Fruit fly (Drosophila melanogaster) whole organism, embryonic: Measurements from ENCODE around the gene CG17027.
A peak's percentile ranks its signal among the peaks of the same experiment; 100 is the strongest.

Experiments
- ATbp ChIP-seq: fragments of 200-800 bp; sonication (Bioruptor generic); optimal IDR thresholded peaks from 2 replicates; lab custom pipeline; 2017; ENCODE audit warnings: missing biosample characterization, mild to moderate bottlenecking, missing genetic modification characterization, missing genetic modification reagents
- Adf1 ChIP-seq: fragments of 200-800 bp; sonication (Bioruptor generic); IDR thresholded peaks from 2 replicates; pipeline ENCODE4 v1.3.6; 2022; ENCODE audit warnings: missing biosample characterization, missing genetic modification characterization
- Asciz ChIP-seq: fragments of 200-800 bp; sonication (Bioruptor generic); optimal IDR thresholded peaks from 2 replicates; lab custom pipeline; 2017; ENCODE audit warnings: missing biosample characterization, mild to moderate bottlenecking, missing genetic modification characterization, missing genetic modification reagents
- Awh ChIP-seq: fragments of 200-800 bp; sonication (Bioruptor generic); IDR thresholded peaks from 2 replicates; pipeline ENCODE4, ENCODE4 v1.3.6; 2022; ENCODE audit warnings: missing biosample characterization, missing genetic modification characterization
- B-H1 ChIP-seq: fragments of 200-800 bp; sonication (Bioruptor generic); IDR thresholded peaks from 3 replicates; pipeline ENCODE4 v1.3.6; 2022; ENCODE audit warnings: missing biosample characterization, missing genetic modification characterization
- C15 ChIP-seq: fragments of 200-800 bp; sonication (Bioruptor generic); IDR thresholded peaks from 3 replicates; pipeline ENCODE4 v1.3.6; 2022; ENCODE audit warnings: missing biosample characterization, missing genetic modification characterization
- CG11456 ChIP-seq: fragments of 200-800 bp; sonication (Bioruptor generic); IDR thresholded peaks from 3 replicates; pipeline ENCODE4 v1.3.6; 2022; ENCODE audit warnings: missing biosample characterization, missing genetic modification characterization
- CG11696 ChIP-seq: fragments of 200-800 bp; sonication (Bioruptor generic); IDR thresholded peaks from 2 replicates; pipeline ENCODE4 v1.3.6; 2022; ENCODE audit warnings: missing biosample characterization, missing genetic modification characterization
- CG12071 ChIP-seq: fragments of 200-800 bp; sonication (Bioruptor generic); optimal IDR thresholded peaks from 3 replicates; lab custom pipeline; 2018; ENCODE audit warnings: missing biosample characterization, mild to moderate bottlenecking, missing genetic modification characterization
- CG12391 ChIP-seq: fragments of 200-800 bp; sonication (Bioruptor generic); optimal IDR thresholded peaks from 3 replicates; lab custom pipeline; 2018; ENCODE audit warnings: missing biosample characterization, mild to moderate bottlenecking, missing genetic modification characterization, moderate library complexity
- CG13424 ChIP-seq: fragments of 200-800 bp; sonication (Bioruptor generic); optimal IDR thresholded peaks from 2 replicates; lab custom pipeline; 2019; ENCODE audit warnings: missing biosample characterization, mild to moderate bottlenecking, missing genetic modification characterization, moderate library complexity
- CG13775 ChIP-seq: fragments of 200-800 bp; sonication (Bioruptor generic); optimal IDR thresholded peaks from 3 replicates; lab custom pipeline; 2017; ENCODE audit warnings: missing biosample characterization, mild to moderate bottlenecking, missing genetic modification characterization
- CG14667 ChIP-seq: fragments of 200-800 bp; sonication (Bioruptor generic); IDR thresholded peaks from 2 replicates; pipeline ENCODE4 v1.3.6; 2022; ENCODE audit warnings: missing biosample characterization, missing genetic modification characterization
- CG14860 ChIP-seq: fragments of 200-800 bp; sonication (Bioruptor generic); IDR thresholded peaks from 3 replicates; pipeline ENCODE4 v1.3.6; 2022; ENCODE audit warnings: missing biosample characterization, missing genetic modification characterization; ENCODE audit not compliant: partially characterized antibody
- CG1529 ChIP-seq: fragments of 200-800 bp; sonication (Bioruptor generic); optimal IDR thresholded peaks from 3 replicates; lab custom pipeline; 2018; ENCODE audit warnings: missing biosample characterization, missing genetic modification characterization
- CG1602 ChIP-seq: fragments of 200-800 bp; sonication (Bioruptor generic); optimal IDR thresholded peaks from 3 replicates; lab custom pipeline; 2016; ENCODE audit warnings: missing biosample characterization, missing genetic modification characterization
- CG17359 ChIP-seq: fragments of 200-800 bp; sonication (Bioruptor generic); optimal IDR thresholded peaks from 3 replicates; lab custom pipeline; 2018; ENCODE audit warnings: missing biosample characterization, mild to moderate bottlenecking, missing genetic modification characterization, moderate library complexity
- CG18011 ChIP-seq: fragments of 200-800 bp; sonication (Bioruptor generic); optimal IDR thresholded peaks from 2 replicates; lab custom pipeline; 2017; ENCODE audit warnings: missing biosample characterization, missing genetic modification characterization, mild to moderate bottlenecking, moderate library complexity, missing genotype
- CG2120 ChIP-seq: fragments of 200-800 bp; sonication (Bioruptor generic); optimal IDR thresholded peaks from 3 replicates; lab custom pipeline; 2016; ENCODE audit warnings: missing biosample characterization, missing genetic modification characterization
- CG30403 ChIP-seq: fragments of 200-800 bp; sonication (Bioruptor generic); optimal IDR thresholded peaks from 3 replicates; lab custom pipeline; 2016; ENCODE audit warnings: missing biosample characterization, missing genetic modification characterization
- CG34224 ChIP-seq: fragments of 200-800 bp; sonication (Bioruptor generic); IDR thresholded peaks from 3 replicates; pipeline ENCODE4 v1.3.6; 2022; ENCODE audit warnings: missing biosample characterization, missing genetic modification characterization; ENCODE audit not compliant: partially characterized antibody
- CG3726 ChIP-seq: fragments of 200-800 bp; sonication (Bioruptor generic); IDR thresholded peaks from 3 replicates; pipeline ENCODE4, ENCODE4 v1.3.6; 2022; ENCODE audit warnings: missing biosample characterization, missing genetic modification characterization
- CG3847 ChIP-seq: fragments of 200-800 bp; sonication (Bioruptor generic); IDR thresholded peaks from 2 replicates; pipeline ENCODE4 v1.3.6; 2022; ENCODE audit warnings: missing biosample characterization, missing genetic modification characterization
- CG8388 ChIP-seq: fragments of 200-800 bp; sonication (Bioruptor generic); optimal IDR thresholded peaks from 2 replicates; lab custom pipeline; 2019; ENCODE audit warnings: missing biosample characterization, mild to moderate bottlenecking, missing genetic modification characterization, moderate library complexity
- CG9817 ChIP-seq: fragments of 200-800 bp; sonication (Bioruptor generic); optimal IDR thresholded peaks from 2 replicates; lab custom pipeline; 2018; ENCODE audit warnings: missing biosample characterization, mild to moderate bottlenecking, missing genetic modification characterization, moderate library complexity
- CTCF ChIP-seq: fragments of 200-800 bp; sonication (Bioruptor generic); optimal IDR thresholded peaks from 2 replicates; lab custom pipeline; 2017; ENCODE audit warnings: missing biosample characterization, mild to moderate bottlenecking, missing genetic modification characterization, moderate library complexity
- Camta ChIP-seq: fragments of 200-800 bp; sonication (Bioruptor generic); optimal IDR thresholded peaks from 2 replicates; lab custom pipeline; 2016; ENCODE audit warnings: missing biosample characterization, missing genetic modification characterization
- D ChIP-seq, 2 experiments: fragments of 200-800 bp in 1 of 2; fragments of >200 bp in 1 of 2; sonication (Bioruptor generic) in 1 of 2; optimal IDR thresholded peaks; 2 replicates in 1 of 2; 3 replicates in 1 of 2; lab custom pipeline; 2017; ENCODE audit warnings: mild to moderate bottlenecking in 1 of 2, missing biosample characterization in 1 of 2, missing genetic modification characterization in 1 of 2, missing genetic modification reagents in 1 of 2
- Dfd ChIP-seq, 2 experiments: fragments of >200 bp; optimal IDR thresholded peaks; 2 replicates each; lab custom pipeline; 2017; ENCODE audit warnings: missing biosample characterization in 2 of 2, missing genetic modification characterization in 2 of 2
- Fer2 ChIP-seq: fragments of 200-800 bp; sonication (Bioruptor generic); optimal IDR thresholded peaks from 2 replicates; lab custom pipeline; 2018; ENCODE audit warnings: missing biosample characterization, mild to moderate bottlenecking, missing genetic modification characterization, moderate library complexity
- Jarid2 ChIP-seq: fragments of 200-800 bp; sonication (Bioruptor generic); optimal IDR thresholded peaks from 3 replicates; lab custom pipeline; 2017; ENCODE audit warnings: mild to moderate bottlenecking, missing biosample characterization, missing genetic modification reagents, missing genetic modification characterization
- Neu2 ChIP-seq: fragments of 200-800 bp; sonication (Bioruptor generic); optimal IDR thresholded peaks from 3 replicates; lab custom pipeline; 2016; ENCODE audit warnings: missing biosample characterization, missing genetic modification characterization, borderline replicate concordance
- Side ChIP-seq: fragments of 200-800 bp; sonication (Bioruptor generic); optimal IDR thresholded peaks from 2 replicates; lab custom pipeline; 2016; ENCODE audit warnings: missing biosample characterization, missing genetic modification characterization
- Sox102F ChIP-seq: fragments of 200-800 bp; sonication (Bioruptor generic); optimal IDR thresholded peaks from 2 replicates; lab custom pipeline; 2018; ENCODE audit warnings: missing biosample characterization, mild to moderate bottlenecking, missing genetic modification characterization, moderate library complexity
- Xbp1 ChIP-seq: fragments of 200-800 bp; sonication (Bioruptor generic); optimal IDR thresholded peaks from 3 replicates; lab custom pipeline; 2016; ENCODE audit warnings: missing biosample characterization, mild to moderate bottlenecking, missing genetic modification characterization
- ato ChIP-seq: fragments of 200-800 bp; sonication (Bioruptor generic); IDR thresholded peaks from 2 replicates; pipeline ENCODE4 v1.3.6; 2022; ENCODE audit warnings: missing biosample characterization, missing genetic modification characterization; ENCODE audit not compliant: partially characterized antibody
- cg ChIP-seq: fragments of 200-800 bp; sonication (Bioruptor generic); optimal IDR thresholded peaks from 3 replicates; lab custom pipeline; 2019; ENCODE audit warnings: missing biosample characterization, mild to moderate bottlenecking, missing genetic modification characterization, moderate library complexity
- esg ChIP-seq: fragments of 200-800 bp; sonication (Bioruptor generic); conservative IDR thresholded peaks from 2 replicates; pipeline ENCODE4 v1.3.6; 2022; ENCODE audit warnings: missing biosample characterization, missing genetic modification characterization
- grn ChIP-seq: fragments of 200-800 bp; sonication (Bioruptor generic); optimal IDR thresholded peaks from 3 replicates; lab custom pipeline; 2017; ENCODE audit warnings: missing biosample characterization, missing genetic modification characterization
- jigr1 ChIP-seq: fragments of 200-800 bp; sonication (Bioruptor generic); IDR thresholded peaks from 3 replicates; pipeline ENCODE4 v1.3.6; 2022; ENCODE audit warnings: missing biosample characterization, missing genetic modification characterization
- klu ChIP-seq: fragments of 200-800 bp; sonication (Bioruptor generic); IDR thresholded peaks from 2 replicates; pipeline ENCODE4 v1.3.6; 2022; ENCODE audit warnings: missing biosample characterization, missing genetic modification characterization
- odd ChIP-seq: fragments of 200-800 bp; sonication (Bioruptor generic); optimal IDR thresholded peaks from 2 replicates; lab custom pipeline; 2017; ENCODE audit warnings: missing biosample characterization, mild to moderate bottlenecking, missing genetic modification characterization
- schlank ChIP-seq: fragments of 200-800 bp; sonication (Bioruptor generic); optimal IDR thresholded peaks from 2 replicates; lab custom pipeline; 2018; ENCODE audit warnings: missing biosample characterization, mild to moderate bottlenecking, missing genetic modification characterization
- sd ChIP-seq: fragments of 200-800 bp; sonication (Bioruptor generic); optimal IDR thresholded peaks from 3 replicates; lab custom pipeline; 2018; ENCODE audit warnings: missing biosample characterization, mild to moderate bottlenecking, missing genetic modification characterization, moderate library complexity
- sisA ChIP-seq: fragments of 200-800 bp; sonication (Bioruptor generic); IDR thresholded peaks from 2 replicates; pipeline ENCODE4 v1.3.6; 2022; ENCODE audit warnings: missing biosample characterization, missing genetic modification characterization
- unc-4 ChIP-seq: fragments of 200-800 bp; sonication (Bioruptor generic); IDR thresholded peaks from 2 replicates; pipeline ENCODE4 v1.3.6; 2022; ENCODE audit warnings: missing biosample characterization, missing genetic modification characterization; ENCODE audit not compliant: partially characterized antibody
- unpg ChIP-seq: fragments of 200-800 bp; sonication (Bioruptor generic); optimal IDR thresholded peaks from 3 replicates; lab custom pipeline; 2018; ENCODE audit warnings: missing biosample characterization, mild to moderate bottlenecking, missing genetic modification characterization, moderate library complexity
- zen ChIP-seq: fragments of 200-800 bp; sonication (Bioruptor generic); optimal IDR thresholded peaks from 3 replicates; lab custom pipeline; 2018; ENCODE audit warnings: missing biosample characterization, mild to moderate bottlenecking, missing genetic modification characterization, moderate library complexity

Gene CG17027

dm6 chr3L:16011319-16012210 is 31.7 kb downstream of the CG17027 start, which contains the start of gene mib1 (continued):
- no peak for TF ChIP-seq Neu2 (GFP tag; lab: Kevin White, UChicago)
- peak; percentile 38; the same call in 1 of the 2 replicates for TF ChIP-seq Adf1 (GFP tag; lab: Robert Waterston, UW)
- TF ChIP-seq CG2120 (GFP tag; lab: Kevin White, UChicago): peak; percentile 40
- TF ChIP-seq CG3847 (GFP tag; lab: Robert Waterston, UW): peak; percentile 89
- no peak for TF ChIP-seq CG1602 (GFP tag; lab: Kevin White, UChicago)
- no peak for TF ChIP-seq ATbp (GFP tag; lab: Kevin White, UChicago)
- no peak for TF ChIP-seq esg (GFP tag; lab: Robert Waterston, UW)
- peak; percentile 99 for TF ChIP-seq sd (tag; lab: Kevin White, UChicago)
- peak; percentile 65 for TF ChIP-seq CG12391 (tag; lab: Kevin White, UChicago)
- TF ChIP-seq Camta (GFP tag; lab: Kevin White, UChicago): no peak
- TF ChIP-seq CG34224 (GFP tag; lab: Robert Waterston, UW): peak; percentile 92
- TF ChIP-seq unpg: no peak
- TF ChIP-seq CG18011 (GFP tag; lab: Kevin White, UChicago): no peak
- no peak for TF ChIP-seq C15 (GFP tag; lab: Robert Waterston, UW)
- no peak for TF ChIP-seq jigr1
- no peak for TF ChIP-seq sisA (GFP tag; lab: Robert Waterston, UW)
- no peak for TF ChIP-seq Dfd (GFP tag; optimal IDR thresholded peaks at IDR 0.05; lab: Kevin White, UChicago)
- no peak for TF ChIP-seq CG13775
- 0 out of 2 replicates have a peak, but pooled peaks have one; percentile 6 for TF ChIP-seq Awh (GFP tag; lab: Robert Waterston, UW)
- peak; percentile 93 for TF ChIP-seq ato (GFP tag; lab: Robert Waterston, UW)
- peak; percentile 25; the same call in 1 of the 2 replicates for TF ChIP-seq klu (GFP tag; lab: Robert Waterston, UW)
- peak; percentile 38 for TF ChIP-seq CG9817 (tag; lab: Kevin White, UChicago)
- TF ChIP-seq Xbp1: peak; percentile 21
- TF ChIP-seq CG11696: no peak
- TF ChIP-seq Fer2: no peak
- no peak for TF ChIP-seq Asciz (GFP tag; lab: Kevin White, UChicago)
- TF ChIP-seq odd (GFP tag; lab: Kevin White, UChicago): peak; percentile 10
- TF ChIP-seq CG1529 (GFP tag; lab: Kevin White, UChicago): no peak
- TF ChIP-seq CG14667 (GFP tag; lab: Robert Waterston, UW): no peak
- peak; percentile 98 for TF ChIP-seq cg (GFP tag; lab: Kevin White, UChicago)
- TF ChIP-seq CG30403: peak; percentile 5
- TF ChIP-seq CG11456 (GFP tag; lab: Robert Waterston, UW): peak; percentile 63; the same call in 2 of the 3 replicates
- TF ChIP-seq Sox102F (GFP tag; lab: Kevin White, UChicago): no peak
- peak; percentile 82 for TF ChIP-seq unc-4 (GFP tag; lab: Robert Waterston, UW)
- no peak for TF ChIP-seq grn (GFP tag; lab: Kevin White, UChicago)
- no peak for TF ChIP-seq Side (GFP tag; lab: Kevin White, UChicago)
- TF ChIP-seq D (optimal IDR thresholded peaks at IDR 0.05; lab: Kevin White, UChicago): peak; percentile 78
- no peak for TF ChIP-seq D (GFP tag; optimal IDR thresholded peaks at IDR 0.05; lab: Kevin White, UChicago)
- peak; percentile 41 for TF ChIP-seq CG13424 (tag; lab: Kevin White, UChicago)
- no peak for TF ChIP-seq zen (tag; lab: Kevin White, UChicago)
- TF ChIP-seq Jarid2 (GFP tag; lab: Kevin White, UChicago): peak; percentile 70
- TF ChIP-seq CTCF (GFP tag; lab: Kevin White, UChicago): peak; percentile 63
- no peak for TF ChIP-seq CG3726 (GFP tag; lab: Robert Waterston, UW)
- no peak; the same call in 2 of the 3 replicates for TF ChIP-seq B-H1 (GFP tag; lab: Robert Waterston, UW)
- peak; percentile 71; the same call in 2 of the 3 replicates for TF ChIP-seq CG14860
- TF ChIP-seq CG8388 (GFP tag; lab: Kevin White, UChicago): no peak
- no peak for TF ChIP-seq schlank
- no peak for TF ChIP-seq CG17359 (tag; lab: Kevin White, UChicago)
- TF ChIP-seq CG12071: peak; percentile 39
